Fruit fly (Drosophila melanogaster) whole organism, pupa: ENCODE data around the gene Inx2.

Experiments used
- CG10348 ChIP-seq: fragments of 200-800 bp; sonication (Bioruptor generic); IDR thresholded peaks from 2 replicates; pipeline ENCODE4 v1.3.6; 2022; ENCODE audit warnings: missing biosample characterization, missing genetic modification characterization
- CG12605 ChIP-seq: fragments of 200-800 bp; sonication (Bioruptor generic); IDR thresholded peaks from 2 replicates; pipeline ENCODE4 v1.3.6; 2022; ENCODE audit warnings: missing biosample characterization, missing genetic modification characterization
- CG13204 ChIP-seq: fragments of 200-800 bp; sonication (Bioruptor generic); optimal IDR thresholded peaks from 2 replicates; lab custom pipeline; 2018; ENCODE audit warnings: missing biosample characterization, mild to moderate bottlenecking, missing genetic modification characterization, moderate library complexity
- CG14655 ChIP-seq: fragments of 200-800 bp; sonication (Bioruptor generic); optimal IDR thresholded peaks from 3 replicates; lab custom pipeline; 2017; ENCODE audit warnings: mild to moderate bottlenecking, missing biosample characterization, missing genetic modification reagents, missing genetic modification characterization
- CG15710 ChIP-seq: fragments of 200-800 bp; sonication (Bioruptor generic); optimal IDR thresholded peaks from 2 replicates; lab custom pipeline; 2018; ENCODE audit warnings: missing biosample characterization, mild to moderate bottlenecking, missing genetic modification characterization, moderate library complexity
- CG17806 ChIP-seq: fragments of 200-800 bp; sonication (Bioruptor generic); optimal IDR thresholded peaks from 2 replicates; lab custom pipeline; 2018; ENCODE audit warnings: missing biosample characterization, mild to moderate bottlenecking, missing genetic modification characterization, moderate library complexity
- CG32121 ChIP-seq: fragments of 200-800 bp; sonication (Bioruptor generic); IDR thresholded peaks from 2 replicates; pipeline ENCODE4 v1.3.6; 2022; ENCODE audit warnings: missing biosample characterization, missing genetic modification characterization
- CG34367 ChIP-seq: fragments of 200-800 bp; sonication (Bioruptor generic); optimal IDR thresholded peaks from 2 replicates; lab custom pipeline; 2018; ENCODE audit warnings: missing biosample characterization, mild to moderate bottlenecking, missing genetic modification characterization
- CG4496 ChIP-seq: fragments of 200-800 bp; sonication (Bioruptor generic); IDR thresholded peaks from 3 replicates; pipeline ENCODE4 v1.3.6; 2022; ENCODE audit warnings: missing biosample characterization, missing genetic modification characterization
- CG8159 ChIP-seq: fragments of 200-800 bp; sonication (Bioruptor generic); optimal IDR thresholded peaks from 3 replicates; lab custom pipeline; 2018; ENCODE audit warnings: missing biosample characterization, mild to moderate bottlenecking, missing genetic modification characterization, moderate library complexity
- CG8301 ChIP-seq: fragments of 200-800 bp; sonication (Bioruptor generic); optimal IDR thresholded peaks from 2 replicates; lab custom pipeline; 2018; ENCODE audit warnings: missing biosample characterization, mild to moderate bottlenecking, missing genetic modification characterization
- CG9948 ChIP-seq: fragments of 200-800 bp; sonication (Bioruptor generic); optimal IDR thresholded peaks from 2 replicates; lab custom pipeline; 2018; ENCODE audit warnings: missing biosample characterization, mild to moderate bottlenecking, missing genetic modification characterization, moderate library complexity
- D1 ChIP-seq: fragments of 200-800 bp; sonication (Bioruptor generic); optimal IDR thresholded peaks from 2 replicates; lab custom pipeline; 2018; ENCODE audit warnings: missing biosample characterization, mild to moderate bottlenecking, missing genetic modification characterization, moderate library complexity
- EcR ChIP-seq: fragments of 200-800 bp; sonication (Bioruptor generic); optimal IDR thresholded peaks from 3 replicates; lab custom pipeline; 2019; ENCODE audit warnings: missing biosample characterization, missing genetic modification characterization, mild to moderate bottlenecking, moderate library complexity, missing genetic modification reagents
- Ets98B ChIP-seq: fragments of 200-800 bp; sonication (Bioruptor generic); IDR thresholded peaks from 2 replicates; pipeline ENCODE4 v1.3.6; 2022; ENCODE audit warnings: missing biosample characterization, missing genetic modification characterization
- Pif1A ChIP-seq: fragments of 200-800 bp; sonication (Bioruptor generic); optimal IDR thresholded peaks from 3 replicates; lab custom pipeline; 2016; ENCODE audit warnings: missing biosample characterization, missing genetic modification characterization
- Pif1B ChIP-seq: fragments of 200-800 bp; sonication (Bioruptor generic); optimal IDR thresholded peaks from 3 replicates; lab custom pipeline; 2016; ENCODE audit warnings: missing biosample characterization, missing genetic modification characterization
- Snoo ChIP-seq: fragments of 200-800 bp; sonication (Bioruptor generic); optimal IDR thresholded peaks from 3 replicates; lab custom pipeline; 2017; ENCODE audit warnings: missing biosample characterization, mild to moderate bottlenecking, missing genetic modification characterization, inconsistent platforms
- fd96Ca ChIP-seq: fragments of 200-800 bp; sonication (Bioruptor generic); IDR thresholded peaks from 3 replicates; pipeline ENCODE4 v1.3.6; 2022; ENCODE audit warnings: missing biosample characterization, missing genetic modification characterization
- gl ChIP-seq: fragments of 200-800 bp; sonication (Bioruptor generic); optimal IDR thresholded peaks from 2 replicates; lab custom pipeline; 2018; ENCODE audit warnings: missing biosample characterization, mild to moderate bottlenecking, missing genetic modification characterization
- rn ChIP-seq: fragments of 200-800 bp; sonication (Bioruptor generic); IDR thresholded peaks from 2 replicates; pipeline ENCODE4 v1.3.6; 2022; ENCODE audit warnings: missing biosample characterization, missing genetic modification characterization

Inx2 gene

dm6 chrX:6982705-6983384 is 15.6 kb upstream of the Inx2 start:
- TF ChIP-seq Snoo (no peak), CG13204 (GFP tag; lab: Kevin White, UChicago) (no peak), CG12605 (GFP tag; lab: Robert Waterston, UW) (no peak), fd96Ca (no peak)

dm6 chrX:6983500-6984320 is 14.8 kb upstream of the Inx2 start:
- TF ChIP-seq CG17806 (peak; percentile 70), CG8159 (peak; percentile 78), Snoo (peak; percentile 71), CG8301 (tag; lab: Kevin White, UChicago) (peak; percentile 27), rn (GFP tag; lab: Robert Waterston, UW) (no peak), CG13204 (GFP tag; lab: Kevin White, UChicago) (peak; percentile 30), CG32121 (GFP tag; lab: Robert Waterston, UW) (no peak), CG34367 (tag; lab: Kevin White, UChicago) (peak; percentile 43), CG4496 (GFP tag; lab: Robert Waterston, UW) (peak; percentile 58; the same call in 2 of the 3 replicates), gl (no peak), Ets98B (GFP tag; lab: Robert Waterston, UW) (no peak), D1 (tag; lab: Kevin White, UChicago) (no peak), CG15710 (tag; lab: Kevin White, UChicago) (peak; percentile 71), EcR (peak; percentile 50), CG12605 (GFP tag; lab: Robert Waterston, UW) (peak; percentile 58), Pif1A (GFP tag; lab: Kevin White, UChicago) (peak; percentile 39), CG10348 (GFP tag; lab: Robert Waterston, UW) (no peak), Pif1B (GFP tag; lab: Kevin White, UChicago) (peak; percentile 42), fd96Ca (no peak), CG14655 (GFP tag; lab: Kevin White, UChicago) (peak; percentile 66), CG9948 (tag; lab: Kevin White, UChicago) (peak; percentile 70)

- TF ChIP-seq Snoo (peak; percentile 90), Pif1B (GFP tag; lab: Kevin White, UChicago) (peak; percentile 93), CG17806 (peak; percentile 84), CG14655 (GFP tag; lab: Kevin White, UChicago) (peak; percentile 90), CG15710 (tag; lab: Kevin White, UChicago) (peak; percentile 88), EcR (peak; percentile 98), rn (GFP tag; lab: Robert Waterston, UW) (peak; percentile 56), fd96Ca (peak; percentile 60; the same call in 2 of the 3 replicates), CG12605 (GFP tag; lab: Robert Waterston, UW) (no peak; the same call in none of the 2 replicates), CG10348 (GFP tag; lab: Robert Waterston, UW) (no peak), D1 (tag; lab: Kevin White, UChicago) (peak; percentile 54), CG8301 (tag; lab: Kevin White, UChicago) (peak; percentile 85), CG13204 (GFP tag; lab: Kevin White, UChicago) (peak; percentile 49), CG32121 (GFP tag; lab: Robert Waterston, UW) (peak; percentile 54), Pif1A (GFP tag; lab: Kevin White, UChicago) (peak; percentile 89), gl (peak; percentile 53), CG9948 (tag; lab: Kevin White, UChicago) (peak; percentile 87), CG8159 (peak; percentile 86), CG34367 (tag; lab: Kevin White, UChicago) (peak; percentile 87), Ets98B (GFP tag; lab: Robert Waterston, UW) (peak; percentile 64), CG4496 (GFP tag; lab: Robert Waterston, UW) (peak; percentile 80; the same call in 2 of the 3 replicates)
Measured at dm6 chrX:6985182-6985851, 13.2 kb upstream of the Inx2 start.

DNA sequence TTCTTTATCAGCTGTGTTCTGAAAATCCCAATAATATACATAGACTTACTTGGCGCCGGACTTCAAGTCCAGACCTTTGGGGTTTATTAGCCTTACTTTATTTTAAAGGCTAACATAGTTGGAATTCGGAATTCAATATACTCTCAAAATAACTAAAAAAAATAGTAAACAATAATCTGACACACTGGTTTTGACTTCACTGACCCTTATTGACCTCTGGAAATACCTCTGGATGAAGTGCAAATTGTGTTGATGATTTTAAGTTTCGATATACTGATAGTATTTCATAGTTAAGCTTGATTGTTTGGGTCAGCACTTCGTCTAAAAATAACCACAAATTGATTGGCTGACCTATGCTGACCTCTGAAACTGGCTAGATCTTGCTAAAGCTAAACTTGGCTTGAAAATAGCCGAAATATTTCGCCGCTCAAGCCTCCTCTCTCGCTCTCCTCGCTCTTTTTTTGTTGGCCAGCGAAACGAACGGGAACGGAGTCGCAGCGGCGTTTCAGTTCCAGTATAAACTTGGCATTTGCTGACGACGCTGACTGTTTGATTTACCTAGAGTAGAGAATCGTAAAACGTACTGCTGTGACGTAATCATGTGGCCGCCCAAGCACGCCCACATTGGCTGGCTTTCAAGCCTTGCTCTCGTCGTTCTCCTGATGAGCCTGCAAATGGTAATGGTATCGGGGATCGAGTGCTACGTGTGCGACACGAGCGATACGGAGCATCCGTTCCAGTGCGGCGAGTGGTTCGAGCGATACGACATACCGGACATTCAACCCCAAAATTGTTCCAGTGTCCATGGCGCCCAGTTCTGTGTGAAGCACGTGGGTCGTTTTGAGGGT is 12.3 kb upstream of the Inx2 start, which contains the start of gene bou:
bou (plus strand) TSS at position 507 of the 848 bp plus-strand sequence.
- peak; percentile 24 for TF ChIP-seq CG14655 (GFP tag; lab: Kevin White, UChicago)
- TF ChIP-seq CG8159, result peak; percentile 10
- TF ChIP-seq gl, result no peak

DNA sequence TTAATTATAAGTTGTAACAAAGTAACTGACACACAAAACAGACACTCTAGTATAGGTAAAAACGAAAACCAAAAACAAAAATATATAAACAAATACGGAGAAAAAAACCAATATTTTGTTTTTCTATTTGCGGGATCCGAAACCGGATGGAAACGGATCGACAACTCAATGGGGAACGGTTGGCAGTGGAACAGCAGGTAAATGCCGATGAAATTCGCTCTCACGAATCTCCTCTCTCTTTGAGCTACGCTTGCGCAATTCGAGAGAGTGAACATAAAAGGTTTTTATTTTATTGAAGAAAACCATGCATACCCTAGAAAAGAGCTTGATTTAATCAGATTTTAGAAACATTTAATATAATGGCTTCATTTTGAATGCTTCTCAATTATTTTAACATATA is 11.4 kb upstream of the Inx2 start:
- TF ChIP-seq CG8301 (tag; lab: Kevin White, UChicago) (no peak), CG9948 (tag; lab: Kevin White, UChicago) (no peak), Snoo (no peak), CG14655 (GFP tag; lab: Kevin White, UChicago) (no peak), Pif1B (GFP tag; lab: Kevin White, UChicago) (no peak), Ets98B (GFP tag; lab: Robert Waterston, UW) (no peak), CG12605 (GFP tag; lab: Robert Waterston, UW) (no peak), CG17806 (no peak), CG4496 (GFP tag; lab: Robert Waterston, UW) (no peak), CG10348 (GFP tag; lab: Robert Waterston, UW) (no peak), CG15710 (tag; lab: Kevin White, UChicago) (no peak), CG13204 (GFP tag; lab: Kevin White, UChicago) (no peak), fd96Ca (no peak), gl (no peak)
